Worm (Caenorhabditis elegans) whole organism, L4 larva: Measurements from ENCODE around the gene str-217.

Source experiments
- F37D6.2 ChIP-seq: sonication (generic microtip); optimal IDR thresholded peaks from 2 replicates; lab custom pipeline; 2016; ENCODE audit warnings: mild to moderate bottlenecking, missing genetic modification characterization, missing compliant biosample characterization
- Y48G9A.11 ChIP-seq: fragments of 200-800 bp; sonication (Bioruptor generic); IDR thresholded peaks from 2 replicates; pipeline ENCODE4 v1.3.6; 2022; ENCODE audit warnings: missing genetic modification reagents, missing genetic modification characterization, missing compliant biosample characterization
- Y75B8A.6 ChIP-seq: fragments of 200-800 bp; sonication (Bioruptor generic); IDR thresholded peaks from 2 replicates; pipeline ENCODE4 v1.3.6; 2022; ENCODE audit warnings: missing genetic modification reagents, missing genetic modification characterization, missing compliant biosample characterization
- dve-1 ChIP-seq: sonication (generic microtip); optimal IDR thresholded peaks from 2 replicates; lab custom pipeline; 2017; ENCODE audit warnings: antibody characterized with exemption, mild to moderate bottlenecking, missing genetic modification characterization, missing compliant biosample characterization; ENCODE audit not compliant: insufficient read depth
- lin-39 ChIP-seq: fragments of 150-350 bp; optimal IDR thresholded peaks from 2 replicates; lab custom pipeline; 2014; ENCODE audit warnings: missing biosample characterization, missing genetic modification reagents, missing genetic modification characterization
- mep-1 ChIP-seq: fragments of 150-350 bp; sonication (generic microtip); optimal IDR thresholded peaks from 3 replicates; lab custom pipeline; 2014; ENCODE audit warnings: missing biosample characterization, missing genetic modification characterization
- nhr-76 ChIP-seq: fragments of 150-350 bp; optimal IDR thresholded peaks from 2 replicates; lab custom pipeline; 2014; ENCODE audit warnings: missing biosample characterization, missing genetic modification characterization
- nhr-77 ChIP-seq: fragments of 150-350 bp; optimal IDR thresholded peaks from 2 replicates; lab custom pipeline; 2014; ENCODE audit warnings: missing biosample characterization, missing genetic modification characterization
- pqm-1 ChIP-seq: sonication (generic microtip); optimal IDR thresholded peaks from 2 replicates; lab custom pipeline; 2017; ENCODE audit warnings: missing biosample characterization, missing genetic modification characterization
- rbr-2 ChIP-seq: sonication (generic microtip); optimal IDR thresholded peaks from 2 replicates; lab custom pipeline; 2016; ENCODE audit warnings: missing genotype, missing genetic modification characterization, missing compliant biosample characterization
- saeg-2 ChIP-seq: fragments of 200-800 bp; sonication (Bioruptor generic); IDR thresholded peaks from 2 replicates; pipeline ENCODE4 v1.3.6; 2022; ENCODE audit warnings: missing genetic modification reagents, missing genetic modification characterization, missing compliant biosample characterization
- snpc-4 ChIP-seq: fragments of 150-350 bp; optimal IDR thresholded peaks from 2 replicates; lab custom pipeline; 2014; ENCODE audit warnings: missing biosample characterization, missing genetic modification characterization
- zag-1 ChIP-seq: fragments of 150-350 bp; optimal IDR thresholded peaks from 2 replicates; lab custom pipeline; 2014; ENCODE audit warnings: missing biosample characterization, missing genetic modification characterization

ce11 chrV:17044500-17044899, 44.4 kb upstream of the str-217 start, which contains the start of gene F28B1.2:
- TF ChIP-seq lin-39 (tag; lab: Kevin White, UChicago) (no peak), nhr-76 (no peak), rbr-2 (tag; lab: Kevin White, UChicago) (no peak), pqm-1 (tag; lab: Kevin White, UChicago) (no peak), Y75B8A.6 (no peak), dve-1 (tag; lab: Kevin White, UChicago) (no peak), saeg-2 (no peak), Y48G9A.11 (no peak), mep-1 (tag; lab: Kevin White, UChicago) (no peak), zag-1 (no peak), snpc-4 (tag; lab: Kevin White, UChicago) (no peak), F37D6.2 (tag; lab: Kevin White, UChicago) (no peak), nhr-77 (tag; lab: Kevin White, UChicago) (no peak)
